Fruit fly (Drosophila melanogaster): Measurements from ENCODE around the gene Cht5.

dm6 chr3R:13735304-13735898 lies 31.9 kb upstream of the Cht5 start:
- TF ChIP-seq usp (GFP tag; optimal IDR thresholded peaks at IDR 0.05) = no peak
- TF ChIP-seq psq (optimal IDR thresholded peaks at IDR 0.05) = no peak
- TF ChIP-seq CG8478 (optimal IDR thresholded peaks at IDR 0.05) = no peak
- no peak for TF ChIP-seq EcR (GFP tag; optimal IDR thresholded peaks at IDR 0.05)
- no peak for TF ChIP-seq Dll (optimal IDR thresholded peaks at IDR 0.05)

All from whole organism.